Fruit fly (Drosophila melanogaster) whole organism, embryonic: ENCODE results near the gene CG44142.

Source experiments
- CG4424 ChIP-seq: fragments of 200-800 bp; sonication (Bioruptor generic); optimal IDR thresholded peaks from 3 replicates; lab custom pipeline; 2016; ENCODE audit warnings: missing biosample characterization, missing genetic modification characterization
- CG8290 ChIP-seq, 3 experiments: fragments of 200-800 bp; sonication (Bioruptor generic); optimal IDR thresholded peaks; 2 replicates each; lab custom pipeline; 2016 to 2019; ENCODE audit warnings: missing biosample characterization in 3 of 3, missing genetic modification characterization in 3 of 3, mild to moderate bottlenecking in 2 of 3, moderate library complexity in 1 of 3
- Mrtf ChIP-seq: fragments of 200-800 bp; sonication (Bioruptor generic); IDR thresholded peaks from 3 replicates; pipeline ENCODE4 v1.3.6; 2022; ENCODE audit warnings: missing biosample characterization, missing genetic modification characterization
- Neu2 ChIP-seq: fragments of 200-800 bp; sonication (Bioruptor generic); optimal IDR thresholded peaks from 3 replicates; lab custom pipeline; 2016; ENCODE audit warnings: missing biosample characterization, missing genetic modification characterization, borderline replicate concordance
- emc ChIP-seq: fragments of 200-800 bp; sonication (Bioruptor generic); optimal IDR thresholded peaks from 2 replicates; lab custom pipeline; 2016; ENCODE audit warnings: missing biosample characterization, missing genetic modification characterization
- hbn ChIP-seq: fragments of 200-800 bp; sonication (Bioruptor generic); IDR thresholded peaks from 2 replicates; pipeline ENCODE4 v1.3.6; 2022; ENCODE audit warnings: missing biosample characterization, missing genetic modification characterization; ENCODE audit not compliant: partially characterized antibody
- ro ChIP-seq: fragments of 200-800 bp; sonication (Bioruptor generic); IDR thresholded peaks from 2 replicates; pipeline ENCODE4 v1.3.6; 2022; ENCODE audit warnings: missing biosample characterization, missing genetic modification characterization

DNA sequence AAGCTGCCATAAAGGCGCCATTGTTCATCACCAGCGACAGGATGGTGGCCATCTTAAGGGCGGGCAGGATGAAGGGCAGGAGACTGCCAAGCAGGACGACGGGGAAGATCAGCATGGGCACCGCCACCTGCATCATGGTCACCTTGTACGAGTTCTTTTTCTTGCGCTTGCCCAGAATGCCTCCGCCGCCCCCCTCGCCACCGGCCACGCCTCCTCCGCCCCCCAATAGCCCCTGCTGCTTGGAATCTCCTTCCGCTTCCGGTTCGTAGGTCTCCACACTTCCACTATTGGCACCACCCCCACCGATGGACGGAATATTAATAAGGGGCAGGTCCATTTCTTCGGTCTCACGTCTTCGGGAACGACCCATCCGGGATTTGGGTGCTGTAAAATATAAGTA, 27.9 kb downstream of the CG44142 start:
- TF ChIP-seq Neu2 (GFP tag; lab: Kevin White, UChicago) (no peak), ro (GFP tag; lab: Robert Waterston, UW) (no peak), hbn (GFP tag; lab: Robert Waterston, UW) (no peak), CG8290 (GFP tag; optimal IDR thresholded peaks at IDR 0.05; lab: Kevin White, UChicago) (no peak), CG8290 (tag; optimal IDR thresholded peaks at IDR 0.05; lab: Kevin White, UChicago) (no peak), emc (no peak), Mrtf (GFP tag; lab: Robert Waterston, UW) (0 out of 3 replicates have a peak, but pooled peaks have one; percentile 36), CG4424 (no peak)
